Comparison of ENCODE assay signal across 2 worm cellular contexts in genomic region chrIV:8205272-8206098, ce11.
TF ChIP-seq lines count a peak whose summit lies in the region.

Gene hgrs-1 (minus strand): TSS chrIV:8206048.

TF ChIP-seq in whole organism, L3 larva, 47 proteins besides CTCF, POLR2A, EP300 and RAD21 (continued from another document):
- TF ChIP-seq nhr-43 (tag; optimal IDR thresholded peaks at IDR 0.05; lab: Kevin White, UChicago; ENCODE audit: poor library complexity, severe bottlenecking): no peak
- peak; percentile 8 for TF ChIP-seq elt-2 (tag; optimal IDR thresholded peaks at IDR 0.05; lab: Kevin White, UChicago)
- peak; percentile 36 for TF ChIP-seq ceh-28 (tag; optimal IDR thresholded peaks at IDR 0.05; lab: Kevin White, UChicago)
- TF ChIP-seq ztf-4 (tag; optimal IDR thresholded peaks at IDR 0.05; lab: Kevin White, UChicago): no peak
- peak; percentile 62 for TF ChIP-seq hmg-11 (tag; optimal IDR thresholded peaks at IDR 0.05; lab: Kevin White, UChicago)
- no peak for TF ChIP-seq nhr-11 (tag; optimal IDR thresholded peaks at IDR 0.05; lab: Kevin White, UChicago)
- no peak for TF ChIP-seq egl-5 (tag; optimal IDR thresholded peaks at IDR 0.05; lab: Kevin White, UChicago)
- no peak for TF ChIP-seq jun-1 (tag; optimal IDR thresholded peaks at IDR 0.05; lab: Kevin White, UChicago)
- TF ChIP-seq ceh-16 (tag; optimal IDR thresholded peaks at IDR 0.05; lab: Kevin White, UChicago): no peak
- no peak for TF ChIP-seq mml-1 (tag; optimal IDR thresholded peaks at IDR 0.05; lab: Kevin White, UChicago)
- no peak for TF ChIP-seq egl-27 (tag; optimal IDR thresholded peaks at IDR 0.05; lab: Kevin White, UChicago)
- no peak for TF ChIP-seq nhr-77 (tag; optimal IDR thresholded peaks at IDR 0.05; lab: Kevin White, UChicago)
- TF ChIP-seq sea-2 (GFP tag; optimal IDR thresholded peaks at IDR 0.05; lab: Kevin White, UChicago): no peak
- no peak for TF ChIP-seq pqm-1 (tag; optimal IDR thresholded peaks at IDR 0.05; lab: Kevin White, UChicago)
- no peak for TF ChIP-seq eor-1 (tag; optimal IDR thresholded peaks at IDR 0.05; lab: Kevin White, UChicago)
- TF ChIP-seq lin-39 (tag; optimal IDR thresholded peaks at IDR 0.05; lab: Kevin White, UChicago): no peak
- TF ChIP-seq ama-1 (optimal IDR thresholded peaks at IDR 0.05; lab: Kevin White, UChicago): no peak
- peak; percentile 76 for TF ChIP-seq nfya-1 (tag; optimal IDR thresholded peaks at IDR 0.05; lab: Kevin White, UChicago; ENCODE audit: insufficient read depth)

TF ChIP-seq in whole organism, L4 larva, 104 proteins besides CTCF, POLR2A, EP300 and RAD21 (continued from another document):
- TF ChIP-seq zip-11 (GFP tag; IDR thresholded peaks at IDR 0.05; lab: Robert Waterston, UW) (no peak), daf-8 (GFP tag; IDR thresholded peaks at IDR 0.05; lab: Robert Waterston, UW) (no peak), daf-16 (GFP tag; optimal IDR thresholded peaks at IDR 0.05; lab: Kevin White, UChicago) (no peak), daf-16 (tag; optimal IDR thresholded peaks at IDR 0.05; lab: Kevin White, UChicago) (no peak), hmg-1.1 (GFP tag; IDR thresholded peaks at IDR 0.05; lab: Robert Waterston, UW) (peak; percentile 22; the same call in 1 of the 2 replicates), ces-1 (GFP tag; optimal IDR thresholded peaks at IDR 0.05; lab: Kevin White, UChicago) (no peak), unc-130 (GFP tag; optimal IDR thresholded peaks at IDR 0.05; lab: Kevin White, UChicago) (no peak), spr-1 (tag; optimal IDR thresholded peaks at IDR 0.05; lab: Kevin White, UChicago) (no peak), ceh-32 (tag; optimal IDR thresholded peaks at IDR 0.05; lab: Kevin White, UChicago; ENCODE audit: poor library complexity) (no peak)
TF ChIP-seq in whole organism, L4 larva: peak in this region for 4.
